Worm (Caenorhabditis elegans): ENCODE measurements around the gene cpr-6.

The cpr-6 gene

DNA sequence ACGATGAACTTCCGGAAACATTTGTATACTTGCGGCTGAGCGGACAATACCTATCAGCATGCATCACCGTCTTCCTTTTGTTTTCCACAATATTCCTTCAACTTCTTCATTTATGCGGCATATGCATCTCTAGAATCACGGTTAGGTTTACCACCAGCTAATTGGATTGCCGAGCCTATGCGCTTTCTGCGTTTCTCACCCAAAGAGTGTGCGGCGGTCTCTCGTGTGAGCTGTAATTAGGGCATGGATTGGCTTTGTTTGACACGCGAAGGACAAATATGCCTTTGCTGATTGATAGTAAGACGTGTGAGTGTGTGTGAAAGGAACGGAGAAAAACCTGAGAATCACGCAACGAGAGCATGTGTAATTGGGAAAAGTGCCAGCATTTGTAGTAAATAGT, 6.5 kb downstream of the cpr-6 start:
- peak; percentile 19 for TF ChIP-seq lin-39 (tag; optimal IDR thresholded peaks at IDR 0.05)
- no peak for TF ChIP-seq unc-39 (tag; optimal IDR thresholded peaks at IDR 0.05)

DNA sequence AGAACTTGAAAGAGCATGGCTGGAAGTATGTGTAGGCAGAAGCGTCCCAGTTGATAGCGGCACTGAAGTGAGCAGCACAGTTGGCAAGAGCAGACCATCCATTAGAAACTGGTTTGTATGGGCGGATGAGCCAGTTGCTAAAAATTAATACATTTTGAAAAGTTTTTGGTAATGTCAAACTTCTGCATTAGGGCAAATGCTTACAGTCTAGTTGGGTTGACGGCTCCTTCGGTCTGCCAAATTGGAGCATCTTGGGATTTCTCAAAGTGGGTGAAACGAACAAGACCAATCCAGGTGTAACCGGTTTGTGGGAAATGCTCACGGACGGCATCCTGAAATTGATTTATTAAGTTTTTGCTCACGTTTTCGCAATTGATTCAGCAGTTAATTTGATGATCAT, 10.6 kb downstream of the cpr-6 start:
- TF ChIP-seq eor-1 (tag; optimal IDR thresholded peaks at IDR 0.05) (no peak), nhr-12 (tag; optimal IDR thresholded peaks at IDR 0.05) (no peak), pqm-1 (tag; optimal IDR thresholded peaks at IDR 0.05) (no peak), tbx-2 (tag; optimal IDR thresholded peaks at IDR 0.05) (no peak), nhr-67 (tag; optimal IDR thresholded peaks at IDR 0.05) (no peak), unc-39 (tag; optimal IDR thresholded peaks at IDR 0.05) (no peak), sea-2 (GFP tag; optimal IDR thresholded peaks at IDR 0.05) (no peak), nhr-43 (tag; optimal IDR thresholded peaks at IDR 0.05; ENCODE audit: poor library complexity, severe bottlenecking) (no peak), ceh-16 (tag; optimal IDR thresholded peaks at IDR 0.05) (no peak), lin-15B (tag; optimal IDR thresholded peaks at IDR 0.05) (no peak), nhr-77 (tag; optimal IDR thresholded peaks at IDR 0.05) (no peak), fos-1 (tag; optimal IDR thresholded peaks at IDR 0.05) (no peak), snpc-4 (tag; optimal IDR thresholded peaks at IDR 0.05) (no peak)

DNA sequence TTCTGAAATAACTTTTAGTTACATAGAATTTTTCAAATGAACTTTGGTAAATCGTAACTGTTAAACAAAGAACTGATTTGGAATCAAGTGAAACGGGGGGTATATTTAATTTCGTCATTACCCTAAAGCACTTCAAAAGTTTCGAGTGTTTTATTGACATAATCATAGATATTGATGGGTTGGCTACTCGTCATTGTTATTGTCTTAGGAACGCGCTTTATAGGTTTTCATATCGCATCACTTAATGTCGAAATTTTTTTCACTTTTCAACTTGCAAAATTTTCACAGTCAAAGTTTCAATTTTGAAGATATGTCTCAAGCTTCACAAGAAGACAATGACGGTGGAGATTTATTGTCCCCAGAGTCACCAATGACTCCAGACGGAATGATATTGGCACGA, 11.7 kb downstream of the cpr-6 start, which contains the start of gene kqt-1:
TSS of gene kqt-1 (plus strand) at position 301 of the 400 bp plus-strand sequence.
- TF ChIP-seq nhr-67 (tag; optimal IDR thresholded peaks at IDR 0.05): no peak
- TF ChIP-seq pha-4 (tag; optimal IDR thresholded peaks at IDR 0.05): peak; percentile 26
- no peak for TF ChIP-seq ama-1 (optimal IDR thresholded peaks at IDR 0.05)

DNA sequence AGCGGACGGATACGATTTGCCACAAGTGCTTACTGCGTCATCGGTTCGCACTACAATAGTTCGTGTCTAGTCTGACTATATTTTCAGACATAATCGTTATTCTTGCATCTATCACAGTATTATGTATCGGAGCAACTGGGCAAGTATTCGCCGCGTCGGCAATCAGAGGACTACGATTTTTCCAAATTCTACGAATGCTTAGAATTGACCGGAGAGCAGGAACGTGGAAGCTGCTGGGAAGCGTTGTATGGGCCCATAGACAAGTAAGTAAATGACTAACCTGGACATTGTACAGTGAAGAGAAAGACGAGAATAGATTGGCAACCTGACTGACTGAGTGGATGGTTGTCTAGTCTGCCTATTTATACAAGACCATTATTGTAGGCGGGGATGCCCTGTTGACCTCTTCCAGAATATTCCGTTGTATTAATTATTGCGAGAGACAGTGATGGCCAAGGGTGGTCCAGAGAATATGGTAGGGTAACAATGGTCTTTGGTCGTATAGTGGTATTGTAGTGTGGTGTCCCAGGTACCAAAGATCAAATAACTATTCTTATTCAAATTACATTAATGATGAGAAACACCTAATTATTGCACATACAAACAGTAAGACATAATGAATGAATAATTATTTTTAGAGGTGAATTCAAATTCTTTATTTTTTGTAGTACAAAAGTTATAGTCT, 15.7 kb downstream of the cpr-6 start, which contains the start of gene clec-266:
TSS of gene clec-266 (minus strand) at position 364 of the 685 bp plus-strand sequence.
- no peak for TF ChIP-seq pha-4 (tag; optimal IDR thresholded peaks at IDR 0.05)

DNA sequence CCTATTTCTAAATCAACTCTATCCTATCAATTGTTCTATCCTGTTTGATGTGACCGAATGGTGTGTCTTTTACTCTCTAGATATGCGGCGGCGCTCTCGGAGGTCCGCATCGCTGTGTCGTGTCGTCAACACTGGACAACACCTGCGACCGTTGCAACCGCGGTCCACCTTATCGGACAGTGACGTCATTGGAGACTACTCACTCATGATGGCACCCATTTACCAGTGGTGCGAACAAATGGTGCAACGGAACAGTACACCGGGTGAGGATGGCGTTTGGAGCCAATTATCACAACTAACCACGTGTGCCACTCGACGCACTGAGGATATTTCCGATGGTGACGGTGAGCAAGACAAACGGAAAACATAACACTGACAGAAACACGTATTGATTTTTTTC, 18.3 kb downstream of the cpr-6 start:
- TF ChIP-seq zag-1 (tag; optimal IDR thresholded peaks at IDR 0.05): no peak
- TF ChIP-seq lin-15B (tag; optimal IDR thresholded peaks at IDR 0.05): no peak
- no peak for TF ChIP-seq nhr-23 (tag; optimal IDR thresholded peaks at IDR 0.05)
- TF ChIP-seq ceh-28 (tag; optimal IDR thresholded peaks at IDR 0.05): no peak
- TF ChIP-seq nhr-76 (tag; optimal IDR thresholded peaks at IDR 0.05): no peak
- no peak for TF ChIP-seq egl-27 (tag; optimal IDR thresholded peaks at IDR 0.05)
- TF ChIP-seq snpc-4 (tag; optimal IDR thresholded peaks at IDR 0.05): no peak
- no peak for TF ChIP-seq mdl-1 (tag; optimal IDR thresholded peaks at IDR 0.05)
- no peak for TF ChIP-seq ZK546.5 (tag; optimal IDR thresholded peaks at IDR 0.05)
- no peak for TF ChIP-seq lin-39 (tag; optimal IDR thresholded peaks at IDR 0.05)
- no peak for TF ChIP-seq elt-1 (tag; optimal IDR thresholded peaks at IDR 0.05)
- no peak for TF ChIP-seq skn-1 (tag; optimal IDR thresholded peaks at IDR 0.05)

DNA sequence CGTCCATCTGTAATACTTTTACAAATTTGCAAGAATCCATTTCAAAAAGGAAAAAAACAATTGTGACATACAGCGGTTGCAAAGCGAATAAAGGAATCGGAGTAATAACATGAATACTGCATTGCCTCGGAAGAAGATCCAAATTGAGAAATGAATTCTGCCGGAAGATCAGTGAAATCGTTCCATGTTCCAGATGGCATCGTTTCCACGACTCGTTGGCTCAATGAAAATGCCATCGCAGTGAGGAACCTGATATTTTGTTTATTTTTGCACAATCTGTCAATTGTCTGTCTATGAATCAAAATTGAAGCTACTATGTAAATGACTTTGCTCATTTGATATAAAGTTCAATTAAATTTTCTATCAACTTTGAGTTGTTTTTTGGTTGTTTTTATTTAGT, 23.6 kb downstream of the cpr-6 start:
- no peak for TF ChIP-seq nhr-76 (tag; optimal IDR thresholded peaks at IDR 0.05)
- TF ChIP-seq nhr-77 (tag; optimal IDR thresholded peaks at IDR 0.05): no peak
- TF ChIP-seq nhr-237 (tag; optimal IDR thresholded peaks at IDR 0.05): no peak

DNA sequence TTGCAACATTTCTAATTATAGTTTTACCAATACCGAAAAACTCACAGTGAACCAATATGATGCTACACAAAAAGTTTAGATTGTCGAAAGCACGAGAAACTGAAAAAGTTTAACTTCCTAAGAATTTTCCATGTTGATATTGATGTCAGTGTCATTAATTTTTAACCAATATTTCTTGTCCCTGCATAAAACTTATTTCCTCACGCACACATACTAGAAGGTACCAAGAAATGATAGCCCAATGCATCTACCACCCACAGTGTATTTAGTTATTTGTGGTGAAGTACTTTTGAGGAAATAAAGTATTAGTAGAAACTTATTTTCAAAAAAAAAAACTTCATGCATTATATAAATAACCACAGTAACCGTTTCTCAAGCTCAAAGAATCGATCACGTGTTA, 24.4 kb downstream of the cpr-6 start, which contains the start of gene aexr-2:
TSS of gene aexr-2 (minus strand) at position 101 of the 400 bp plus-strand sequence.
- TF ChIP-seq eor-1 (tag; optimal IDR thresholded peaks at IDR 0.05): no peak
- no peak for TF ChIP-seq lin-39 (tag; optimal IDR thresholded peaks at IDR 0.05)
- no peak for TF ChIP-seq lsy-12 (tag; optimal IDR thresholded peaks at IDR 0.05)
- TF ChIP-seq ama-1 (optimal IDR thresholded peaks at IDR 0.05): no peak
- TF ChIP-seq pqm-1 (tag; optimal IDR thresholded peaks at IDR 0.05): no peak
- TF ChIP-seq egl-5 (tag; optimal IDR thresholded peaks at IDR 0.05): no peak
- TF ChIP-seq elt-2 (tag; optimal IDR thresholded peaks at IDR 0.05): no peak
- TF ChIP-seq daf-12 (tag; optimal IDR thresholded peaks at IDR 0.05): no peak
- no peak for TF ChIP-seq mdl-1 (tag; optimal IDR thresholded peaks at IDR 0.05)
- TF ChIP-seq fos-1 (tag; optimal IDR thresholded peaks at IDR 0.05): no peak

Measured in whole organism, L3 larva.